Fruit fly (Drosophila melanogaster) whole organism, embryonic: Measurements from ENCODE around the gene yps.

Source experiments
- ATbp ChIP-seq: fragments of 200-800 bp; sonication (Bioruptor generic); optimal IDR thresholded peaks from 2 replicates; lab custom pipeline; 2017; ENCODE audit warnings: missing biosample characterization, mild to moderate bottlenecking, missing genetic modification characterization, missing genetic modification reagents
- Atf-2 ChIP-seq: fragments of 200-800 bp; sonication (Bioruptor generic); optimal IDR thresholded peaks from 2 replicates; lab custom pipeline; 2016; ENCODE audit warnings: missing biosample characterization, missing genetic modification characterization
- Awh ChIP-seq: fragments of 200-800 bp; sonication (Bioruptor generic); IDR thresholded peaks from 2 replicates; pipeline ENCODE4, ENCODE4 v1.3.6; 2022; ENCODE audit warnings: missing biosample characterization, missing genetic modification characterization
- CG10979 ChIP-seq: fragments of 200-800 bp; sonication (Bioruptor generic); optimal IDR thresholded peaks from 2 replicates; lab custom pipeline; 2018; ENCODE audit warnings: missing biosample characterization, mild to moderate bottlenecking, missing genetic modification characterization, moderate library complexity
- CG13287 ChIP-seq: fragments of 200-800 bp; sonication (Bioruptor generic); IDR thresholded peaks from 2 replicates; pipeline ENCODE4 v1.3.6; 2022; ENCODE audit warnings: missing biosample characterization, missing genetic modification characterization; ENCODE audit not compliant: partially characterized antibody
- CG14710 ChIP-seq: fragments of 200-800 bp; sonication (Bioruptor generic); optimal IDR thresholded peaks from 3 replicates; lab custom pipeline; 2019; ENCODE audit warnings: missing biosample characterization, mild to moderate bottlenecking, missing genetic modification characterization, moderate library complexity
- CG1602 ChIP-seq: fragments of 200-800 bp; sonication (Bioruptor generic); optimal IDR thresholded peaks from 3 replicates; lab custom pipeline; 2016; ENCODE audit warnings: missing biosample characterization, missing genetic modification characterization
- CG17612 ChIP-seq: fragments of 200-800 bp; sonication (Bioruptor generic); IDR thresholded peaks from 2 replicates; pipeline ENCODE4 v1.3.6; 2022; ENCODE audit warnings: missing biosample characterization, missing genetic modification characterization
- CG2116 ChIP-seq: fragments of 200-800 bp; sonication (Bioruptor generic); optimal IDR thresholded peaks from 3 replicates; lab custom pipeline; 2018; ENCODE audit warnings: missing biosample characterization, mild to moderate bottlenecking, missing genetic modification characterization
- CG2199 ChIP-seq: fragments of 200-800 bp; sonication (Bioruptor generic); IDR thresholded peaks from 3 replicates; pipeline ENCODE4 v1.3.6; 2022; ENCODE audit warnings: missing biosample characterization, missing genetic modification characterization
- CG32532 ChIP-seq: fragments of 200-800 bp; sonication (Bioruptor generic); IDR thresholded peaks from 2 replicates; pipeline ENCODE4 v1.3.6; 2022; ENCODE audit warnings: missing biosample characterization, missing genetic modification characterization
- CG34376 ChIP-seq: fragments of 200-800 bp; sonication (Bioruptor generic); optimal IDR thresholded peaks from 2 replicates; lab custom pipeline; 2018; ENCODE audit warnings: missing biosample characterization, mild to moderate bottlenecking, missing genetic modification characterization
- CG42726 ChIP-seq: fragments of 200-800 bp; sonication (Bioruptor generic); IDR thresholded peaks from 2 replicates; pipeline ENCODE4 v1.3.6; 2022; ENCODE audit warnings: missing biosample characterization, missing genetic modification characterization; ENCODE audit not compliant: partially characterized antibody
- CG4820 ChIP-seq: fragments of 200-800 bp; sonication (Bioruptor generic); optimal IDR thresholded peaks from 3 replicates; lab custom pipeline; 2016; ENCODE audit warnings: missing biosample characterization, missing genetic modification characterization
- CG6654 ChIP-seq: fragments of 200-800 bp; sonication (Bioruptor generic); optimal IDR thresholded peaks from 2 replicates; lab custom pipeline; 2017; ENCODE audit warnings: missing biosample characterization, mild to moderate bottlenecking, missing genetic modification characterization
- CG7839 ChIP-seq: fragments of 200-800 bp; sonication (Bioruptor generic); optimal IDR thresholded peaks from 3 replicates; lab custom pipeline; 2018; ENCODE audit warnings: missing biosample characterization, mild to moderate bottlenecking, missing genetic modification characterization, moderate library complexity
- CG7928 ChIP-seq: fragments of 200-800 bp; sonication (Bioruptor generic); optimal IDR thresholded peaks from 2 replicates; lab custom pipeline; 2017; ENCODE audit warnings: missing biosample characterization, mild to moderate bottlenecking, missing genetic modification characterization
- CG9609 ChIP-seq: fragments of 200-800 bp; sonication (Bioruptor generic); optimal IDR thresholded peaks from 3 replicates; lab custom pipeline; 2016; ENCODE audit warnings: missing biosample characterization, missing genetic modification characterization
- CG9817 ChIP-seq: fragments of 200-800 bp; sonication (Bioruptor generic); optimal IDR thresholded peaks from 2 replicates; lab custom pipeline; 2018; ENCODE audit warnings: missing biosample characterization, mild to moderate bottlenecking, missing genetic modification characterization, moderate library complexity
- Chrac-16 ChIP-seq: fragments of 200-800 bp; sonication (Bioruptor generic); optimal IDR thresholded peaks from 3 replicates; lab custom pipeline; 2016; ENCODE audit warnings: missing biosample characterization, missing genetic modification characterization
- CkIIα-i1 ChIP-seq: fragments of 200-800 bp; sonication (Bioruptor generic); IDR thresholded peaks from 2 replicates; pipeline ENCODE4 v1.3.6; 2022; ENCODE audit warnings: missing biosample characterization, missing genetic modification characterization
- HLH4C ChIP-seq: fragments of 200-800 bp; sonication (Bioruptor generic); IDR thresholded peaks from 3 replicates; pipeline ENCODE4 v1.3.6; 2022; ENCODE audit warnings: missing biosample characterization, missing genetic modification characterization; ENCODE audit not compliant: partially characterized antibody
- Hey ChIP-seq: fragments of 200-800 bp; sonication (Bioruptor generic); optimal IDR thresholded peaks from 3 replicates; lab custom pipeline; 2018; ENCODE audit warnings: missing biosample characterization, mild to moderate bottlenecking, missing genetic modification characterization
- Mad ChIP-seq: fragments of 200-800 bp; sonication (Bioruptor generic); optimal IDR thresholded peaks from 2 replicates; lab custom pipeline; 2016; ENCODE audit warnings: missing biosample characterization, missing genetic modification characterization
- Poxn ChIP-seq: fragments of 200-800 bp; sonication (Bioruptor generic); IDR thresholded peaks from 2 replicates; pipeline ENCODE4 v1.3.6; 2022; ENCODE audit warnings: missing biosample characterization, missing genetic modification characterization
- Ptx1 ChIP-seq: fragments of 200-800 bp; sonication (Bioruptor generic); IDR thresholded peaks from 2 replicates; pipeline ENCODE4 v1.3.6; 2022; ENCODE audit warnings: missing biosample characterization, missing genetic modification characterization
- ab ChIP-seq: fragments of 200-800 bp; sonication (Bioruptor generic); optimal IDR thresholded peaks from 2 replicates; lab custom pipeline; 2016; ENCODE audit warnings: missing biosample characterization, missing genetic modification characterization
- al ChIP-seq: fragments of 200-800 bp; sonication (Bioruptor generic); IDR thresholded peaks from 2 replicates; pipeline ENCODE4 v1.3.6; 2022; ENCODE audit warnings: missing biosample characterization, missing genetic modification characterization
- bab2 ChIP-seq: fragments of 200-800 bp; sonication (Bioruptor generic); optimal IDR thresholded peaks from 2 replicates; lab custom pipeline; 2016; ENCODE audit warnings: missing biosample characterization, missing genetic modification characterization
- chif ChIP-seq, 2 experiments: fragments of 200-800 bp; sonication (Bioruptor generic); optimal IDR thresholded peaks; 3 replicates each; lab custom pipeline; 2016; ENCODE audit warnings: missing biosample characterization in 2 of 2, missing genetic modification characterization in 2 of 2
- chm ChIP-seq: fragments of 200-800 bp; sonication (Bioruptor generic); IDR thresholded peaks from 2 replicates; pipeline ENCODE4 v1.3.6; 2022; ENCODE audit warnings: missing biosample characterization, missing genetic modification characterization
- ci ChIP-seq: fragments of 200-800 bp; sonication (Bioruptor generic); IDR thresholded peaks from 3 replicates; pipeline ENCODE4 v1.3.6; 2022; ENCODE audit warnings: missing biosample characterization, missing genetic modification characterization
- dmrt11E ChIP-seq: fragments of 200-800 bp; sonication (Bioruptor generic); optimal IDR thresholded peaks from 3 replicates; lab custom pipeline; 2018; ENCODE audit warnings: missing biosample characterization, mild to moderate bottlenecking, missing genetic modification characterization, moderate library complexity
- dpn ChIP-seq, 2 experiments: fragments of 200-800 bp; sonication (Bioruptor generic); optimal IDR thresholded peaks; 3 replicates each; lab custom pipeline; 2016; ENCODE audit warnings: missing biosample characterization in 2 of 2, missing genetic modification characterization in 2 of 2
- fd3F ChIP-seq: fragments of 200-800 bp; sonication (Bioruptor generic); optimal IDR thresholded peaks from 2 replicates; lab custom pipeline; 2018; ENCODE audit warnings: missing biosample characterization, mild to moderate bottlenecking, missing genetic modification characterization, moderate library complexity
- gcm2 ChIP-seq: fragments of 200-800 bp; sonication (Bioruptor generic); optimal IDR thresholded peaks from 2 replicates; lab custom pipeline; 2016; ENCODE audit warnings: missing biosample characterization, missing genetic modification characterization
- grau ChIP-seq: fragments of 200-800 bp; optimal IDR thresholded peaks from 3 replicates; lab custom pipeline; 2019; ENCODE audit warnings: missing biosample characterization, mild to moderate bottlenecking, missing genetic modification characterization, moderate library complexity
- inv ChIP-seq: fragments of 200-800 bp; sonication (Bioruptor generic); IDR thresholded peaks from 2 replicates; pipeline ENCODE4 v1.3.6; 2022; ENCODE audit warnings: missing biosample characterization, missing genetic modification characterization; ENCODE audit not compliant: partially characterized antibody
- lola ChIP-seq, 3 experiments: fragments of >200 bp in 2 of 3; fragments of 200-800 bp in 1 of 3; sonication (Bioruptor generic) in 1 of 3; optimal IDR thresholded peaks; 2 replicates each; lab custom pipeline; 2017 to 2019; ENCODE audit warnings: missing biosample characterization in 3 of 3, missing genetic modification characterization in 3 of 3, mild to moderate bottlenecking in 1 of 3, moderate library complexity in 1 of 3
- nom ChIP-seq: fragments of 200-800 bp; sonication (Bioruptor generic); optimal IDR thresholded peaks from 2 replicates; lab custom pipeline; 2017; ENCODE audit warnings: missing biosample characterization, missing genetic modification characterization, mild to moderate bottlenecking, moderate library complexity, missing genetic modification reagents
- scrt ChIP-seq: fragments of 200-800 bp; sonication (Bioruptor generic); optimal IDR thresholded peaks from 2 replicates; lab custom pipeline; 2018; ENCODE audit warnings: missing biosample characterization, mild to moderate bottlenecking, missing genetic modification characterization, moderate library complexity
- tio ChIP-seq: fragments of 200-800 bp; sonication (Bioruptor generic); optimal IDR thresholded peaks from 2 replicates; lab custom pipeline; 2017; ENCODE audit warnings: missing biosample characterization, missing genetic modification characterization, inconsistent platforms
- tna ChIP-seq: fragments of 200-800 bp; sonication (Bioruptor generic); IDR thresholded peaks from 2 replicates; pipeline ENCODE4 v1.3.6; 2022; ENCODE audit warnings: missing biosample characterization, missing genetic modification characterization; ENCODE audit not compliant: partially characterized antibody
- ttk ChIP-seq: fragments of 200-800 bp; sonication (Bioruptor generic); IDR thresholded peaks from 2 replicates; pipeline ENCODE4 v2.1.2; 2022; ENCODE audit warnings: missing biosample characterization, missing genetic modification characterization
- unpg ChIP-seq: fragments of 200-800 bp; sonication (Bioruptor generic); optimal IDR thresholded peaks from 3 replicates; lab custom pipeline; 2018; ENCODE audit warnings: missing biosample characterization, mild to moderate bottlenecking, missing genetic modification characterization, moderate library complexity
- vvl ChIP-seq: fragments of 200-800 bp; sonication (Bioruptor generic); IDR thresholded peaks from 2 replicates; pipeline ENCODE4 v1.3.6; 2022; ENCODE audit warnings: missing biosample characterization, missing genetic modification characterization
- wek ChIP-seq: fragments of 200-800 bp; sonication (Bioruptor generic); optimal IDR thresholded peaks from 3 replicates; lab custom pipeline; 2018; ENCODE audit warnings: missing biosample characterization, mild to moderate bottlenecking, missing genetic modification characterization, moderate library complexity

The yps gene

DNA sequence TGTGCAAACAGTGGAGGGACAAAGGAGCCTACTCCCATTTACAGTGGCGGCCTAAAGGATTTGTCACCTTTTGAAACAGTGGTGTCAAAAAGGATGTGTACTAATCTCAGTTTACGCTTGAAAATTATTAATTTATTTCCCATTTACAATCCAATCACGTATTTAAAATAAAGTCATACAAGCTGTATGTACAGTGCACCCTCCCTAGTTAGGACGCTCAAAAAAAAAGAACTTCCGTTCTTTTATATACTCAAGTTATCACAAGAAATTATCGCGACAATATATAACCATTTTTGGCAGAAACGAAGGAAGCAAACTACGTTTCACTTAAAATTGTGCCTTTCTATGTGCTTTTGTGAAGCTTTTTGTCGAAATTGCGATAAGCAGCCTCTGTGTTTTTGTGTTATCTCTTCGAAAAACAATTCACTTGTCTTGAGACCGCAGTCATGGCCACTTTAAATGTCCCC lies 14.3 kb upstream of the yps start (continued):
- peak; percentile 41; the same call in 1 of the 2 replicates for TF ChIP-seq vvl (GFP tag; lab: Robert Waterston, UW)
- TF ChIP-seq scrt (GFP tag; lab: Kevin White, UChicago), result no peak
- TF ChIP-seq chif (GFP tag; optimal IDR thresholded peaks at IDR 0.05; lab: Kevin White, UChicago), result no peak
- TF ChIP-seq CG6654, result no peak
- TF ChIP-seq CG10979 (tag; lab: Kevin White, UChicago), result peak; percentile 41
- no peak for TF ChIP-seq tna
- no peak for TF ChIP-seq CkIIα-i1 (GFP tag; lab: Robert Waterston, UW)
- TF ChIP-seq ATbp, result peak; percentile 49
- no peak for TF ChIP-seq CG42726 (GFP tag; lab: Robert Waterston, UW)
- peak; percentile 57 for TF ChIP-seq tio (GFP tag; lab: Kevin White, UChicago)
- peak; percentile 49; the same call in 1 of the 2 replicates for TF ChIP-seq chm (GFP tag; lab: Robert Waterston, UW)
- no peak for TF ChIP-seq HLH4C (GFP tag; lab: Robert Waterston, UW)
- TF ChIP-seq Poxn (GFP tag; lab: Robert Waterston, UW), result no peak
- TF ChIP-seq, all 482 proteins: peak for 196

DNA sequence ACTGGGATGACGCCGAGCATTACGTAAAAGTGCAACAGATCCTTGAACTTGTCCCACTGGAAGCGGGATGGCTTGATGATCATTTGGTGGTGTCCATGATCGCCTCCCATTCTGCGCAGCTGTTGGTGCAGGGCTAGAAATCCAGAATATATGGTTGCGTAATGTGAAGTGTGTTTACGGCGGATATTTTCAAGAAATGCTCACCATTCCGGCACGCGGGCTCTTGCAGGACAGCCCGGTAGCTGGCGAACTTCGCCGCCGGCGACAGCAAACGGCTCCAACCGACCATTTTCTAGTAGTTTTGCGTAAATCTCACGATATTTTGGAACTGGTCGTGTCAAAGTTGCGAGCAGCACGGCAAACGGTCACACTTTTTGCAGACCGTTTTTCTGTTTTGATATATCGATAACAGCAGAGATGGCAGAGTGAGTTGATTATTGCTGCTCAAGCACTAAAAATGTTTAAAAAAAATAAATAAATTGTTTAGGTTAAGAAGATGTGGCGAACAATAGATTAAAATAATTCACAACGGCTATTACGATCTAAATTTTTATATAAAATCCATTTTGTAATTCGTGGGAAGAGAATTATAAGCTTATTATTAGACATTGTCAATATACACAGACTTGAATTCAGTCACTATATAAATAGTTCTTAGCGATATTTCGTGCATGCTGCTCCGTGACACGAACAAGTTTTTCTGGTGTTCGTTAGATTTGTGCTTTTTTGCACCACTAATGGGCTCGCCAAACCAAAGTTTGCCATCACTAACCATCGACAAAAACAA lies 13.4 kb upstream of the yps start, which contains the start of the genes ND-SGDH and RhoGAP68F:
Gene ND-SGDH (minus strand): TSS at position 472 of the 787 bp plus-strand sequence.
Gene RhoGAP68F (plus strand): TSS at position 756 of the 787 bp plus-strand sequence.
- TF ChIP-seq al, result peak; percentile 72
- TF ChIP-seq dpn (GFP tag; optimal IDR thresholded peaks at IDR 0.05; lab: Kevin White, UChicago), result peak; percentile 55 to 77
- TF ChIP-seq CG2116 (GFP tag; lab: Kevin White, UChicago), result peak; percentile 75
- no peak for TF ChIP-seq CG2199
- TF ChIP-seq ab, result no peak
- peak; percentile 77 for TF ChIP-seq grau
- TF ChIP-seq gcm2 (GFP tag; lab: Kevin White, UChicago), result no peak
- 0 out of 2 replicates have a peak, but pooled peaks have one; percentile 76 for TF ChIP-seq CG32532 (GFP tag; lab: Robert Waterston, UW)
- TF ChIP-seq fd3F, result peak; percentile 71
- TF ChIP-seq unpg (GFP tag; lab: Kevin White, UChicago), result peak; percentile 68
- peak; percentile 36 for TF ChIP-seq CG6654
- peak; percentile 76 for TF ChIP-seq Chrac-16 (GFP tag; lab: Kevin White, UChicago)
- TF ChIP-seq CG9609 (GFP tag; lab: Kevin White, UChicago), result peak; percentile 57
- TF ChIP-seq CG4820 (GFP tag; lab: Kevin White, UChicago), result peak; percentile 76
- TF ChIP-seq lola (GFP tag; optimal IDR thresholded peaks at IDR 0.05; lab: Kevin White, UChicago), result peak in 1 of 3 experiments; percentile 81
- peak; percentile 49 for TF ChIP-seq CG34376
- TF ChIP-seq CG9817 (tag; lab: Kevin White, UChicago), result peak; percentile 83
- no peak for TF ChIP-seq Hey (tag; lab: Kevin White, UChicago)
- TF ChIP-seq CG17612 (GFP tag; lab: Robert Waterston, UW), result no peak
- no peak for TF ChIP-seq Awh (GFP tag; lab: Robert Waterston, UW)
- peak; percentile 61 for TF ChIP-seq Mad (GFP tag; lab: Kevin White, UChicago)
- peak; percentile 70 for TF ChIP-seq dmrt11E (tag; lab: Kevin White, UChicago)
- peak; percentile 45 for TF ChIP-seq bab2 (GFP tag; lab: Kevin White, UChicago)
- TF ChIP-seq CG7839, result peak; percentile 77
- TF ChIP-seq CG1602 (GFP tag; lab: Kevin White, UChicago), result peak; percentile 67
- no peak for TF ChIP-seq CG7928 (GFP tag; lab: Kevin White, UChicago)
- TF ChIP-seq CG13287 (GFP tag; lab: Robert Waterston, UW), result peak; percentile 95
- TF ChIP-seq Atf-2 (GFP tag; lab: Kevin White, UChicago), result peak; percentile 71
- no peak for TF ChIP-seq nom (GFP tag; lab: Kevin White, UChicago)
- TF ChIP-seq wek, result no peak
- peak; percentile 49; the same call in 1 of the 2 replicates for TF ChIP-seq ttk (GFP tag; lab: Robert Waterston, UW)
- TF ChIP-seq Ptx1 (GFP tag; lab: Robert Waterston, UW), result peak; percentile 80
- 0 out of 3 replicates have a peak, but pooled peaks have one; percentile 41 for TF ChIP-seq ci (GFP tag; lab: Robert Waterston, UW)
- peak; percentile 97 for TF ChIP-seq inv
- TF ChIP-seq CG14710, result peak; percentile 89
